Worm (Caenorhabditis elegans) whole organism, L4/young adult: ENCODE measurements around the gene pqn-31.

Source experiments
- W03F9.2 ChIP-seq: fragments of 150-350 bp; optimal IDR thresholded peaks from 2 replicates; lab custom pipeline; 2014; ENCODE audit warnings: missing biosample characterization, missing genetic modification characterization
- dao-5 ChIP-seq: sonication (generic microtip); optimal IDR thresholded peaks from 2 replicates; lab custom pipeline; 2016; ENCODE audit warnings: missing genotype, missing genetic modification characterization, moderate library complexity, missing compliant biosample characterization

ce11 chrV:9075827-9076226, 33.6 kb upstream of the pqn-31 start:
- no peak for TF ChIP-seq dao-5
- TF ChIP-seq W03F9.2 (tag; lab: Kevin White, UChicago): no peak
